3 fruit fly cellular contexts compared by ENCODE assay signal in genomic region chr3L:5641120-5641519, dm6.
TF ChIP-seq lines count a peak whose summit lies in the region.

No protein-coding gene starts in this region.

- no peak for TF ChIP-seq CTCF in whole organism, embryonic (GFP tag; optimal IDR thresholded peaks at IDR 0.05; lab: Kevin White, UChicago)

TF ChIP-seq in whole organism, adult, 20 proteins besides CTCF, POLR2A, EP300 and RAD21:
- TF ChIP-seq kay (GFP tag; lab: Kevin White, UChicago; ENCODE audit: borderline replicate concordance) (peak; percentile 44), Mnt (GFP tag; optimal IDR thresholded peaks at IDR 0.05; lab: Kevin White, UChicago) (no peak)

TF ChIP-seq in whole organism, embryonic, 481 proteins besides CTCF, POLR2A, EP300 and RAD21:
- TF ChIP-seq CG32772 (GFP tag; IDR thresholded peaks at IDR 0.05; lab: Robert Waterston, UW) (no peak), Ets65A (GFP tag; lab: Kevin White, UChicago) (peak; percentile 73), CG7372 (GFP tag; IDR thresholded peaks at IDR 0.05; lab: Robert Waterston, UW) (peak; percentile 50; the same call in 1 of the 2 replicates)
TF ChIP-seq in whole organism, embryonic: peak in this region for 2.

TF ChIP-seq in whole organism, prepupa, 60 proteins besides CTCF, POLR2A, EP300 and RAD21:
- TF ChIP-seq svp (GFP tag; lab: Kevin White, UChicago) (peak; percentile 79), eg (GFP tag; IDR thresholded peaks at IDR 0.05; lab: Robert Waterston, UW) (no peak), CG6163 (GFP tag; IDR thresholded peaks at IDR 0.05; lab: Robert Waterston, UW) (0 out of 3 replicates have a peak, but pooled peaks have one; percentile 13)
